Comparison of ENCODE assay signal across 4 fruit fly cellular contexts in genomic region chrX:13788973-13789682, dm6.
TF ChIP-seq lines count a peak whose summit lies in the region.

No protein-coding gene starts in this region.

- TF ChIP-seq CTCF in whole organism, embryonic (GFP tag; optimal IDR thresholded peaks at IDR 0.05; lab: Kevin White, UChicago): no peak

TF ChIP-seq in whole organism, embryonic, 481 proteins besides CTCF, POLR2A, EP300 and RAD21 (continues in another document):
- TF ChIP-seq CG14667 (GFP tag; IDR thresholded peaks at IDR 0.05; lab: Robert Waterston, UW) (no peak), cwo (GFP tag; optimal IDR thresholded peaks at IDR 0.05; lab: Kevin White, UChicago) (no peak), D19A (tag; optimal IDR thresholded peaks at IDR 0.05; lab: Kevin White, UChicago) (peak; percentile 61), Myb (GFP tag; optimal IDR thresholded peaks at IDR 0.05; lab: Kevin White, UChicago) (no peak), en (GFP tag; optimal IDR thresholded peaks at IDR 0.05; lab: Kevin White, UChicago) (no peak), bigmax (GFP tag; optimal IDR thresholded peaks at IDR 0.05; lab: Kevin White, UChicago) (no peak), CG7372 (GFP tag; IDR thresholded peaks at IDR 0.05; lab: Robert Waterston, UW) (0 out of 2 replicates have a peak, but pooled peaks have one; percentile 12), Doc2 (GFP tag; IDR thresholded peaks at IDR 0.05; lab: Robert Waterston, UW) (no peak), CG7556 (GFP tag; optimal IDR thresholded peaks at IDR 0.05; lab: Kevin White, UChicago) (peak; percentile 63), Med (GFP tag; lab: Kevin White, UChicago) (peak; percentile 81), CG10431 (GFP tag; optimal IDR thresholded peaks at IDR 0.05; lab: Kevin White, UChicago) (no peak), Pdp1 (GFP tag; optimal IDR thresholded peaks at IDR 0.05; lab: Kevin White, UChicago) (peak; percentile 9 to 29), Xbp1 (GFP tag; optimal IDR thresholded peaks at IDR 0.05; lab: Kevin White, UChicago) (peak; percentile 45), vvl (GFP tag; IDR thresholded peaks at IDR 0.05; lab: Robert Waterston, UW) (no peak), HLH3B (GFP tag; IDR thresholded peaks at IDR 0.05; lab: Robert Waterston, UW) (0 out of 2 replicates have a peak, but pooled peaks have one; percentile 30), ara (GFP tag; IDR thresholded peaks at IDR 0.05; lab: Robert Waterston, UW) (no peak), knrl (GFP tag; IDR thresholded peaks at IDR 0.05; lab: Robert Waterston, UW; ENCODE audit: partially characterized antibody) (no peak), ssp (GFP tag; IDR thresholded peaks at IDR 0.05; lab: Robert Waterston, UW) (no peak), CG3281 (GFP tag; optimal IDR thresholded peaks at IDR 0.05; lab: Kevin White, UChicago) (peak; percentile 21), CG18011 (GFP tag; optimal IDR thresholded peaks at IDR 0.05; lab: Kevin White, UChicago) (no peak), CG9609 (GFP tag; optimal IDR thresholded peaks at IDR 0.05; lab: Kevin White, UChicago) (no peak), Hr39 (optimal IDR thresholded peaks at IDR 0.05; lab: Kevin White, UChicago) (no peak), Bgb (GFP tag; IDR thresholded peaks at IDR 0.05; lab: Robert Waterston, UW; ENCODE audit: partially characterized antibody) (no peak)

TF ChIP-seq in whole organism, prepupa, 60 proteins besides CTCF, POLR2A, EP300 and RAD21 (continues in another document):
- no peak for TF ChIP-seq Met (GFP tag; optimal IDR thresholded peaks at IDR 0.05; lab: Kevin White, UChicago)
- TF ChIP-seq svp (GFP tag; lab: Kevin White, UChicago): peak; percentile 58
- no peak for TF ChIP-seq achi (GFP tag; optimal IDR thresholded peaks at IDR 0.05; lab: Kevin White, UChicago)
- TF ChIP-seq CG6808 (GFP tag; optimal IDR thresholded peaks at IDR 0.05; lab: Kevin White, UChicago): no peak
- TF ChIP-seq dsx (GFP tag; optimal IDR thresholded peaks at IDR 0.05; lab: Kevin White, UChicago; ENCODE audit: poor library complexity, severe bottlenecking): no peak
- TF ChIP-seq fd85E (GFP tag; optimal IDR thresholded peaks at IDR 0.05; lab: Kevin White, UChicago): no peak
- no peak for TF ChIP-seq vri (GFP tag; optimal IDR thresholded peaks at IDR 0.05; lab: Kevin White, UChicago)
- TF ChIP-seq eg (GFP tag; IDR thresholded peaks at IDR 0.05; lab: Robert Waterston, UW): no peak
- no peak for TF ChIP-seq Ets96B (tag; optimal IDR thresholded peaks at IDR 0.05; lab: Kevin White, UChicago)
- TF ChIP-seq CG8632 (GFP tag; optimal IDR thresholded peaks at IDR 0.05; lab: Kevin White, UChicago): no peak
- TF ChIP-seq CG1621 (tag; optimal IDR thresholded peaks at IDR 0.05; lab: Kevin White, UChicago): no peak
- no peak for TF ChIP-seq CG10669 (GFP tag; optimal IDR thresholded peaks at IDR 0.05; lab: Kevin White, UChicago)
- no peak for TF ChIP-seq CG31627 (GFP tag; optimal IDR thresholded peaks at IDR 0.05; lab: Kevin White, UChicago)
- TF ChIP-seq CG16779 (tag; optimal IDR thresholded peaks at IDR 0.05; lab: Kevin White, UChicago): no peak
- peak; percentile 37 for TF ChIP-seq Eip78C (GFP tag; lab: Kevin White, UChicago)
- peak in 1 of 2 experiments; percentile 23 for TF ChIP-seq salr (GFP tag; optimal IDR thresholded peaks at IDR 0.05; lab: Kevin White, UChicago)
- TF ChIP-seq Ets21C (GFP tag; optimal IDR thresholded peaks at IDR 0.05; lab: Kevin White, UChicago): no peak
- no peak for TF ChIP-seq CG3919 (GFP tag; optimal IDR thresholded peaks at IDR 0.05; lab: Kevin White, UChicago)
- TF ChIP-seq CG32006 (GFP tag; optimal IDR thresholded peaks at IDR 0.05; lab: Kevin White, UChicago): peak; percentile 22
- peak in 1 of 2 experiments; percentile 9 for TF ChIP-seq ss (GFP tag; optimal IDR thresholded peaks at IDR 0.05; lab: Kevin White, UChicago)
- no peak for TF ChIP-seq lz (GFP tag; optimal IDR thresholded peaks at IDR 0.05; lab: Kevin White, UChicago)
- TF ChIP-seq CG34406 (GFP tag; optimal IDR thresholded peaks at IDR 0.05; lab: Kevin White, UChicago): no peak
- TF ChIP-seq Eip93F (GFP tag; optimal IDR thresholded peaks at IDR 0.05; lab: Kevin White, UChicago): no peak
- no peak for TF ChIP-seq Smox (GFP tag; optimal IDR thresholded peaks at IDR 0.05; lab: Kevin White, UChicago)
- no peak for TF ChIP-seq CG8319 (GFP tag; optimal IDR thresholded peaks at IDR 0.05; lab: Kevin White, UChicago)

TF ChIP-seq in whole organism, pupa, 21 proteins besides CTCF, POLR2A, EP300 and RAD21:
- TF ChIP-seq CG9948 (tag; optimal IDR thresholded peaks at IDR 0.05; lab: Kevin White, UChicago) (peak; percentile 26), Pif1B (GFP tag; optimal IDR thresholded peaks at IDR 0.05; lab: Kevin White, UChicago) (no peak), CG10348 (GFP tag; IDR thresholded peaks at IDR 0.05; lab: Robert Waterston, UW) (no peak), CG8301 (tag; optimal IDR thresholded peaks at IDR 0.05; lab: Kevin White, UChicago) (peak; percentile 27), CG17806 (tag; optimal IDR thresholded peaks at IDR 0.05; lab: Kevin White, UChicago) (peak; percentile 15), fd96Ca (GFP tag; IDR thresholded peaks at IDR 0.05; lab: Robert Waterston, UW) (peak; percentile 34; the same call in 1 of the 3 replicates), CG14655 (GFP tag; optimal IDR thresholded peaks at IDR 0.05; lab: Kevin White, UChicago) (peak; percentile 42), CG15710 (tag; optimal IDR thresholded peaks at IDR 0.05; lab: Kevin White, UChicago) (peak; percentile 7), CG4496 (GFP tag; IDR thresholded peaks at IDR 0.05; lab: Robert Waterston, UW) (peak; percentile 17; the same call in 1 of the 3 replicates)

TF ChIP-seq in whole organism, wandering third instar larva, 38 proteins besides CTCF, POLR2A, EP300 and RAD21:
- TF ChIP-seq lola (GFP tag; optimal IDR thresholded peaks at IDR 0.05; lab: Kevin White, UChicago): no peak
- peak in 1 of 2 experiments; percentile 3 for TF ChIP-seq foxo (GFP tag; optimal IDR thresholded peaks at IDR 0.05; lab: Kevin White, UChicago)
- TF ChIP-seq dl (GFP tag; optimal IDR thresholded peaks at IDR 0.05; lab: Kevin White, UChicago; ENCODE audit: insufficient read depth in 1 of 2, partially characterized antibody in 2 of 2): no peak
- no peak for TF ChIP-seq h (GFP tag; optimal IDR thresholded peaks at IDR 0.05; lab: Kevin White, UChicago)
- TF ChIP-seq ey (GFP tag; optimal IDR thresholded peaks at IDR 0.05; lab: Kevin White, UChicago): peak; percentile 9
- TF ChIP-seq brk (GFP tag; optimal IDR thresholded peaks at IDR 0.05; lab: Kevin White, UChicago): no peak
- peak; percentile 2 for TF ChIP-seq rgr (GFP tag; optimal IDR thresholded peaks at IDR 0.05; lab: Kevin White, UChicago)
- TF ChIP-seq fru (GFP tag; optimal IDR thresholded peaks at IDR 0.05; lab: Kevin White, UChicago): no peak
- no peak for TF ChIP-seq Dif (GFP tag; optimal IDR thresholded peaks at IDR 0.05; lab: Kevin White, UChicago; ENCODE audit: partially characterized antibody)
- no peak for TF ChIP-seq dmrt93B (GFP tag; optimal IDR thresholded peaks at IDR 0.05; lab: Kevin White, UChicago)

Comparison
In these comparisons a context has a peak if more than half of its experiments do, and no peak if none do; other contexts are left out.
1. Of the 7 proteins assayed by ChIP-seq in both whole organism, embryonic and whole organism, prepupa: peak only in whole organism, embryonic: Blimp-1 and CG6854; only in whole organism, prepupa: Gug; in both: Sox102F; in neither: 3.